Worm (Caenorhabditis elegans) whole organism, midembryonic: ENCODE measurements around the gene C34F6.5.

Experiments used
- T22C8.4 ChIP-seq: fragments of 200-800 bp; sonication (Bioruptor generic); IDR thresholded peaks from 2 replicates; pipeline ENCODE4 v1.3.6; 2022; ENCODE audit warnings: missing genetic modification characterization, missing compliant biosample characterization
- cog-1 ChIP-seq: sonication (generic microtip); optimal IDR thresholded peaks from 2 replicates; lab custom pipeline; 2016; ENCODE audit warnings: missing genetic modification characterization, missing compliant biosample characterization
- flt-1 ChIP-seq: fragments of 200-800 bp; sonication (Bioruptor generic); IDR thresholded peaks from 2 replicates; pipeline ENCODE4 v1.3.6; 2022; ENCODE audit warnings: missing genetic modification characterization, missing compliant biosample characterization
- klf-2 ChIP-seq: fragments of 200-800 bp; sonication (Bioruptor generic); conservative IDR thresholded peaks from 2 replicates; pipeline ENCODE4 v1.3.6; 2022; ENCODE audit warnings: missing genetic modification reagents, missing genetic modification characterization, missing compliant biosample characterization
- med-1 ChIP-seq: sonication (generic microtip); optimal IDR thresholded peaks from 2 replicates; lab custom pipeline; 2017; ENCODE audit warnings: missing genetic modification characterization, mild to moderate bottlenecking, missing compliant biosample characterization, antibody characterized with exemption, missing genetic modification reagents; ENCODE audit not compliant: insufficient read depth
- ref-1 ChIP-seq: fragments of 200-800 bp; sonication (Bioruptor generic); conservative IDR thresholded peaks from 2 replicates; pipeline ENCODE4 v1.3.6; 2022; ENCODE audit warnings: missing genetic modification reagents, missing genetic modification characterization, missing compliant biosample characterization
- tab-1 ChIP-seq: fragments of 200-800 bp; sonication (Bioruptor generic); IDR thresholded peaks from 2 replicates; pipeline ENCODE4 v1.3.6; 2022; ENCODE audit warnings: missing genetic modification characterization, missing compliant biosample characterization
- ztf-23 ChIP-seq: fragments of 200-800 bp; sonication (Bioruptor generic); IDR thresholded peaks from 2 replicates; pipeline ENCODE4 v1.3.6; 2022; ENCODE audit warnings: missing genetic modification reagents, missing genetic modification characterization, missing compliant biosample characterization
- ztf-29 ChIP-seq: fragments of 200-800 bp; sonication (Bioruptor generic); IDR thresholded peaks from 2 replicates; pipeline ENCODE4 v1.3.6; 2022; ENCODE audit warnings: missing genetic modification reagents, missing genetic modification characterization, missing compliant biosample characterization

DNA sequence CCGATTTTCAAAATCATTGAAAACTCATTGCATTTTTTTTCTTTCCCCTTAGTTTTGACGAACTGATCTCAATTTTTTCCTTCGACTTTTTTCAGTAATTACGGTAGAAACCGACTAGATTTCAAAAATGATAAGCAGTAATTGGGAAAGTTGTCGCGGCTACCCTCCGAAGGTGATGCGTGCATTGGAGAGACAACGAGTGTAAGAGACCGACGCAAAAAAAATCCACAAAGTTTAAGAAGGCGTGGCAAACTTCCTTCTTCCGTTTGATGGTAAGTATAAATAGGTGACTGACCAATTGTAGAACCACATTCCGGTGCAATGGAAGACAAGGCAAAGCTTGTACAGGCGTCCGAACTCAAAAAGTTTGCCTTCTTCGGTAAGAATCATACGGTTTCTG is 9.5 kb downstream of the C34F6.5 start, which contains the start of gene col-178:
- TF ChIP-seq ref-1 (no peak), cog-1 (tag; lab: Kevin White, UChicago) (no peak), T22C8.4 (GFP tag; lab: Robert Waterston, UW) (no peak), klf-2 (GFP tag; lab: Robert Waterston, UW) (no peak), med-1 (GFP tag; lab: Kevin White, UChicago) (no peak), tab-1 (no peak), ztf-23 (GFP tag; lab: Robert Waterston, UW) (no peak), flt-1 (GFP tag; lab: Robert Waterston, UW) (no peak), ztf-29 (no peak)
